Fruit fly (Drosophila melanogaster) whole organism, wandering third instar larva: ENCODE measurements around the gene CG31826.

Source experiments
- Abd-B ChIP-seq: fragments of >200 bp; optimal IDR thresholded peaks from 2 replicates; lab custom pipeline; 2017; ENCODE audit warnings: missing biosample characterization, missing genetic modification characterization
- CG32264 ChIP-seq: fragments of 200-800 bp; sonication (Bioruptor generic); optimal IDR thresholded peaks from 2 replicates; lab custom pipeline; 2016; ENCODE audit warnings: missing biosample characterization, missing genetic modification characterization
- CG9705 ChIP-seq: fragments of 200-800 bp; sonication (Bioruptor generic); optimal IDR thresholded peaks from 2 replicates; lab custom pipeline; 2018; ENCODE audit warnings: missing biosample characterization, mild to moderate bottlenecking, missing genetic modification characterization
- CrebA ChIP-seq: fragments of 200-800 bp; sonication (Bioruptor generic); optimal IDR thresholded peaks from 2 replicates; lab custom pipeline; 2016; ENCODE audit warnings: missing biosample characterization, mild to moderate bottlenecking, missing genetic modification characterization, borderline replicate concordance
- Dfd ChIP-seq: fragments of >200 bp; optimal IDR thresholded peaks from 2 replicates; lab custom pipeline; 2017; ENCODE audit warnings: missing biosample characterization, missing genetic modification characterization
- GATAd ChIP-seq: sonication (Bioruptor generic); optimal IDR thresholded peaks from 2 replicates; lab custom pipeline; 2016; ENCODE audit warnings: missing biosample characterization, missing genetic modification characterization
- HLH106 ChIP-seq: fragments of 200-800 bp; optimal IDR thresholded peaks from 3 replicates; lab custom pipeline; 2019; ENCODE audit warnings: missing biosample characterization, mild to moderate bottlenecking, missing genetic modification characterization, moderate library complexity
- Hnf4 ChIP-seq: fragments of 200-800 bp; sonication (Bioruptor generic); optimal IDR thresholded peaks from 2 replicates; lab custom pipeline; 2016; ENCODE audit warnings: missing biosample characterization, mild to moderate bottlenecking, missing genetic modification characterization
- Hr78 ChIP-seq: fragments of >200 bp; optimal IDR thresholded peaks from 2 replicates; lab custom pipeline; 2017; ENCODE audit warnings: missing biosample characterization, missing genetic modification characterization
- Hr83 ChIP-seq: fragments of 200-300 bp; sonication (Bioruptor generic); optimal IDR thresholded peaks from 2 replicates; lab custom pipeline; 2016; ENCODE audit warnings: missing biosample characterization, mild to moderate bottlenecking, missing genetic modification characterization, moderate library complexity; ENCODE audit not compliant: poor library complexity, severe bottlenecking
- Jra ChIP-seq: sonication (Bioruptor generic); optimal IDR thresholded peaks from 2 replicates; lab custom pipeline; 2016; ENCODE audit warnings: missing biosample characterization, missing genetic modification characterization
- Mio ChIP-seq: sonication (Bioruptor generic); optimal IDR thresholded peaks from 2 replicates; lab custom pipeline; 2016; ENCODE audit warnings: missing biosample characterization, missing genetic modification characterization
- N ChIP-seq: fragments of >200 bp; optimal IDR thresholded peaks from 2 replicates; lab custom pipeline; 2018; ENCODE audit warnings: missing biosample characterization, missing external identifiers, missing genetic modification characterization
- OdsH ChIP-seq: fragments of 200-800 bp; sonication (Bioruptor generic); optimal IDR thresholded peaks from 2 replicates; lab custom pipeline; 2016; ENCODE audit warnings: missing biosample characterization, mild to moderate bottlenecking, missing genetic modification characterization
- Rel ChIP-seq, 2 experiments: fragments of 200-800 bp; sonication (Bioruptor generic) in 1 of 2; optimal IDR thresholded peaks; 2 replicates in 1 of 2; 3 replicates in 1 of 2; lab custom pipeline; 2016 to 2019; ENCODE audit warnings: mild to moderate bottlenecking in 2 of 2, missing biosample characterization in 2 of 2, missing genetic modification characterization in 2 of 2, moderate library complexity in 1 of 2
- Sp1 ChIP-seq: fragments of 200-800 bp; sonication (Bioruptor generic); optimal IDR thresholded peaks from 3 replicates; lab custom pipeline; 2019; ENCODE audit warnings: missing biosample characterization, mild to moderate bottlenecking, missing genetic modification characterization, moderate library complexity
- Vsx2 ChIP-seq: fragments of 200-300, 225-300 bp; sonication (Bioruptor generic); optimal IDR thresholded peaks from 2 replicates; lab custom pipeline; 2018; ENCODE audit warnings: missing biosample characterization, missing genetic modification characterization; ENCODE audit not compliant: partially characterized antibody
- br ChIP-seq: fragments of 200-800 bp; sonication (Bioruptor generic); optimal IDR thresholded peaks from 2 replicates; lab custom pipeline; 2016; ENCODE audit warnings: missing biosample characterization, missing genetic modification characterization
- brk ChIP-seq: fragments of 200-800 bp; sonication (Bioruptor generic); optimal IDR thresholded peaks from 2 replicates; lab custom pipeline; 2016; ENCODE audit warnings: missing biosample characterization, mild to moderate bottlenecking, missing genetic modification characterization
- dl ChIP-seq, 2 experiments: fragments of 175-275, 200-275 bp in 1 of 2; fragments of 200-275 bp in 1 of 2; sonication (Bioruptor generic); optimal IDR thresholded peaks; lab custom pipeline; 2018; ENCODE audit warnings: mild to moderate bottlenecking in 2 of 2, missing biosample characterization in 2 of 2, missing genetic modification characterization in 2 of 2, moderate library complexity in 2 of 2; ENCODE audit not compliant: partially characterized antibody in 2 of 2, insufficient read depth in 1 of 2
- dmrt93B ChIP-seq: fragments of 200-800 bp; sonication (Bioruptor generic); optimal IDR thresholded peaks from 2 replicates; lab custom pipeline; 2018; ENCODE audit warnings: missing biosample characterization, mild to moderate bottlenecking, missing genetic modification characterization
- dsf ChIP-seq: sonication (Bioruptor generic); optimal IDR thresholded peaks from 2 replicates; lab custom pipeline; 2016; ENCODE audit warnings: missing biosample characterization, missing genetic modification characterization, borderline replicate concordance
- ey ChIP-seq: fragments of 200-800 bp; sonication (Bioruptor generic); optimal IDR thresholded peaks from 2 replicates; lab custom pipeline; 2016; ENCODE audit warnings: missing biosample characterization, missing genetic modification characterization
- fru ChIP-seq: fragments of 200-800 bp; sonication (Bioruptor generic); optimal IDR thresholded peaks from 3 replicates; lab custom pipeline; 2016; ENCODE audit warnings: missing biosample characterization, mild to moderate bottlenecking, missing genetic modification characterization
- h ChIP-seq: fragments of 200-800 bp; sonication (Bioruptor generic); optimal IDR thresholded peaks from 3 replicates; lab custom pipeline; 2016; ENCODE audit warnings: missing biosample characterization, mild to moderate bottlenecking, missing genetic modification characterization
- jim ChIP-seq: fragments of 175-275, 200-325 bp; sonication (Bioruptor generic); optimal IDR thresholded peaks from 2 replicates; lab custom pipeline; 2016; ENCODE audit warnings: missing biosample characterization, mild to moderate bottlenecking, missing genetic modification characterization
- lola ChIP-seq: fragments of >200 bp; optimal IDR thresholded peaks from 2 replicates; lab custom pipeline; 2017; ENCODE audit warnings: missing biosample characterization, missing genetic modification characterization
- pan ChIP-seq: fragments of >200 bp; optimal IDR thresholded peaks from 2 replicates; lab custom pipeline; 2017
- sage ChIP-seq: fragments of 200-800 bp; sonication (Bioruptor generic); optimal IDR thresholded peaks from 2 replicates; lab custom pipeline; 2016; ENCODE audit warnings: missing biosample characterization, mild to moderate bottlenecking, missing genetic modification characterization
- sv ChIP-seq: fragments of 200-800 bp; sonication (Bioruptor generic); optimal IDR thresholded peaks from 3 replicates; lab custom pipeline; 2016; ENCODE audit warnings: missing biosample characterization, missing genetic modification characterization
- tai ChIP-seq: sonication (Bioruptor generic); optimal IDR thresholded peaks from 2 replicates; lab custom pipeline; 2016; ENCODE audit warnings: missing biosample characterization, missing genetic modification characterization
- usp ChIP-seq: fragments of >200 bp; optimal IDR thresholded peaks from 2 replicates; lab custom pipeline; 2017; ENCODE audit warnings: missing biosample characterization, missing genetic modification characterization
- woc ChIP-seq: sonication (Bioruptor generic); optimal IDR thresholded peaks from 2 replicates; lab custom pipeline; 2016; ENCODE audit warnings: missing biosample characterization, mild to moderate bottlenecking, missing genetic modification characterization

CG31826 gene

dm6 chr2L:15773013-15773412, at the start of gene CG31826:
Gene CG31826, minus strand, starts transcription at chr2L:15773113.
- TF ChIP-seq dl (GFP tag; optimal IDR thresholded peaks at IDR 0.05; lab: Kevin White, UChicago; ENCODE audit: insufficient read depth in 1 of 2, partially characterized antibody in 2 of 2) (no peak), Rel (GFP tag; optimal IDR thresholded peaks at IDR 0.05; lab: Kevin White, UChicago) (no peak), Rel (tag; optimal IDR thresholded peaks at IDR 0.05; lab: Kevin White, UChicago) (no peak), CrebA (GFP tag; lab: Kevin White, UChicago) (no peak), dsf (GFP tag; lab: Kevin White, UChicago) (no peak), Hr78 (GFP tag; lab: Kevin White, UChicago) (no peak), sv (no peak), HLH106 (tag; lab: Kevin White, UChicago) (no peak), sage (no peak), Abd-B (no peak), CG9705 (no peak), ey (no peak), Vsx2 (GFP tag; lab: Kevin White, UChicago) (no peak), Hnf4 (GFP tag; lab: Kevin White, UChicago) (no peak), pan (no peak), brk (no peak), OdsH (GFP tag; lab: Kevin White, UChicago) (no peak)

DNA sequence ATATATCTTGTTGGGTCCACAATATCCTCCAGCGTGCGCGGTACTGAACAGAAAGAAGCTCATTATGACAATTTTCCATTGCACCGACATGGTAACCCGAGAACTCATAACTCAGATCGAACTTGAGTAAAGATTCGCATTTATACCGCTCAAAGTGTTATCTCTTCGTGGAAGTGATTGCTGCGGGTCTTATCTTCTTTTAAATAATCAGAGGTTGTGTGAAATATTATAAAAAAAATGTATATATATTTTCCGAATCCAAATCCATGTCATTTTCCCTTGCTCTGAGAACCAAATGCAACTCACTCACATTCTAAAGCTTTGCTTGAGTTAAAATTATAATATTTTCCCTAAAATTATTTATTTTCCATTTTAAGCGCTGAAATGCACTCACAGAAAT, 39.1 kb upstream of the CG31826 start, which contains the start of gene CG42876:
Gene CG42876, minus strand, starts transcription at position 101 of the 400 bp plus-strand sequence.
- TF ChIP-seq dmrt93B (GFP tag; lab: Kevin White, UChicago), result no peak
- TF ChIP-seq dl (GFP tag; optimal IDR thresholded peaks at IDR 0.05; lab: Kevin White, UChicago; ENCODE audit: insufficient read depth in 1 of 2, partially characterized antibody in 2 of 2), result no peak
- no peak for TF ChIP-seq Mio
- TF ChIP-seq Rel (GFP tag; optimal IDR thresholded peaks at IDR 0.05; lab: Kevin White, UChicago), result no peak
- no peak for TF ChIP-seq Rel (tag; optimal IDR thresholded peaks at IDR 0.05; lab: Kevin White, UChicago)
- TF ChIP-seq GATAd, result no peak
- no peak for TF ChIP-seq fru (GFP tag; lab: Kevin White, UChicago)
- no peak for TF ChIP-seq ey
- no peak for TF ChIP-seq CrebA (GFP tag; lab: Kevin White, UChicago)
- no peak for TF ChIP-seq CG32264 (GFP tag; lab: Kevin White, UChicago)
- no peak for TF ChIP-seq Jra
- TF ChIP-seq brk, result no peak
- no peak for TF ChIP-seq Abd-B
- TF ChIP-seq br (GFP tag; lab: Kevin White, UChicago), result no peak
- no peak for TF ChIP-seq sv

- no peak for TF ChIP-seq Hnf4 (GFP tag; lab: Kevin White, UChicago)
- TF ChIP-seq pan, result no peak
- no peak for TF ChIP-seq Rel (GFP tag; optimal IDR thresholded peaks at IDR 0.05; lab: Kevin White, UChicago)
- TF ChIP-seq Rel (tag; optimal IDR thresholded peaks at IDR 0.05; lab: Kevin White, UChicago), result no peak
- no peak for TF ChIP-seq usp (GFP tag; lab: Kevin White, UChicago)
- TF ChIP-seq CG32264 (GFP tag; lab: Kevin White, UChicago), result no peak
- TF ChIP-seq lola (GFP tag; lab: Kevin White, UChicago), result no peak
- no peak for TF ChIP-seq Vsx2 (GFP tag; lab: Kevin White, UChicago)
- no peak for TF ChIP-seq N (GFP tag; lab: Kevin White, UChicago)
- TF ChIP-seq Jra, result no peak
- no peak for TF ChIP-seq h
- TF ChIP-seq Dfd (GFP tag; lab: Kevin White, UChicago), result no peak
- no peak for TF ChIP-seq Hr83 (GFP tag; lab: Kevin White, UChicago)
- no peak for TF ChIP-seq ey
- no peak for TF ChIP-seq Hr78 (GFP tag; lab: Kevin White, UChicago)
- no peak for TF ChIP-seq woc (GFP tag; lab: Kevin White, UChicago)
- no peak for TF ChIP-seq Sp1 (GFP tag; lab: Kevin White, UChicago)
These were observed 23.4 kb upstream of the CG31826 start for dm6 chr2L:15796300-15796699.

dm6 chr2L:15783785-15784184, 10.9 kb upstream of the CG31826 start, which contains the start of gene t-Grip91:
Gene t-Grip91, plus strand, starts transcription at chr2L:15784085.
- TF ChIP-seq Hnf4 (GFP tag; lab: Kevin White, UChicago), result no peak
- TF ChIP-seq sage, result no peak
- no peak for TF ChIP-seq GATAd
- TF ChIP-seq Rel (GFP tag; optimal IDR thresholded peaks at IDR 0.05; lab: Kevin White, UChicago), result no peak
- no peak for TF ChIP-seq Rel (tag; optimal IDR thresholded peaks at IDR 0.05; lab: Kevin White, UChicago)
- no peak for TF ChIP-seq Dfd (GFP tag; lab: Kevin White, UChicago)
- no peak for TF ChIP-seq CG9705
- no peak for TF ChIP-seq lola (GFP tag; lab: Kevin White, UChicago)
- TF ChIP-seq tai (GFP tag; lab: Kevin White, UChicago), result no peak
- TF ChIP-seq Jra, result no peak
- TF ChIP-seq Vsx2 (GFP tag; lab: Kevin White, UChicago), result no peak
- no peak for TF ChIP-seq jim (GFP tag; lab: Kevin White, UChicago)
- no peak for TF ChIP-seq h
- TF ChIP-seq, all 38 proteins: peak for 0
